Worm (Caenorhabditis elegans) whole organism, L4 larva: Measurements from ENCODE around the gene slc-36.2.

Experiments used
- D1046.2 ChIP-seq: fragments of 200-800 bp; sonication (Bioruptor generic); IDR thresholded peaks from 2 replicates; pipeline ENCODE4 v1.3.6; 2022; ENCODE audit warnings: missing genetic modification characterization, missing compliant biosample characterization
- F10B5.3 ChIP-seq: sonication (generic microtip); optimal IDR thresholded peaks from 2 replicates; lab custom pipeline; 2016; ENCODE audit warnings: mild to moderate bottlenecking, missing genetic modification characterization, missing compliant biosample characterization
- ZK337.2 ChIP-seq: fragments of 200-800 bp; sonication (Bioruptor generic); IDR thresholded peaks from 2 replicates; pipeline ENCODE4 v1.3.6; 2022; ENCODE audit warnings: missing genetic modification reagents, missing genetic modification characterization, missing compliant biosample characterization
- aha-1 ChIP-seq: fragments of 150-350 bp; peaks from one replicate; lab custom pipeline; 2014; ENCODE audit warnings: missing biosample characterization, missing genetic modification characterization
- ama-1 ChIP-seq: fragments of 150-350 bp; optimal IDR thresholded peaks from 2 replicates; lab custom pipeline; 2014; ENCODE audit warnings: inconsistent platforms, mixed read lengths
- arid-1 ChIP-seq: fragments of 200-800 bp; sonication (Bioruptor generic); conservative IDR thresholded peaks from 2 replicates; pipeline ENCODE4 v1.3.6; 2022; ENCODE audit warnings: missing genetic modification reagents, missing genetic modification characterization, missing compliant biosample characterization
- ceh-20 ChIP-seq: fragments of 200-800 bp; sonication (Bioruptor generic); IDR thresholded peaks from 2 replicates; pipeline ENCODE4 v1.3.6; 2022; ENCODE audit warnings: missing genetic modification reagents, missing genetic modification characterization, missing compliant biosample characterization
- ceh-82 ChIP-seq: sonication (generic microtip); optimal IDR thresholded peaks from 2 replicates; lab custom pipeline; 2017; ENCODE audit warnings: missing biosample characterization, missing genetic modification characterization
- ces-1 ChIP-seq: fragments of 150-350 bp; sonication (generic microtip); optimal IDR thresholded peaks from 4 replicates; lab custom pipeline; 2014; ENCODE audit warnings: missing biosample characterization, missing genetic modification reagents, missing genetic modification characterization
- cey-2 ChIP-seq: sonication (generic microtip); optimal IDR thresholded peaks from 3 replicates; lab custom pipeline; 2017; ENCODE audit warnings: missing genetic modification characterization, mild to moderate bottlenecking, missing compliant biosample characterization, antibody characterized with exemption, borderline replicate concordance; ENCODE audit not compliant: insufficient read depth
- dmd-6 ChIP-seq: fragments of 200-800 bp; sonication (Bioruptor generic); IDR thresholded peaks from 2 replicates; pipeline ENCODE4 v1.3.6; 2022; ENCODE audit warnings: missing genetic modification reagents, missing genetic modification characterization, missing compliant biosample characterization
- dmd-8 ChIP-seq: fragments of 200-800 bp; sonication (Bioruptor generic); IDR thresholded peaks from 2 replicates; pipeline ENCODE4 v1.3.6; 2022; ENCODE audit warnings: missing genetic modification characterization, missing compliant biosample characterization
- dpl-1 ChIP-seq: fragments of 150-350 bp; optimal IDR thresholded peaks from 2 replicates; lab custom pipeline; 2014; ENCODE audit warnings: missing biosample characterization, missing genetic modification reagents, missing genetic modification characterization
- hif-1 ChIP-seq, 2 experiments: sonication (generic microtip); optimal IDR thresholded peaks; 2 replicates each; lab custom pipeline; 2016 to 2017; ENCODE audit warnings: missing compliant biosample characterization in 2 of 2, missing genetic modification characterization in 2 of 2, missing genetic modification reagents in 2 of 2, missing genotype in 2 of 2, mild to moderate bottlenecking in 1 of 2
- hlh-11 ChIP-seq: fragments of 200-800 bp; sonication (Bioruptor generic); optimal IDR thresholded peaks from 2 replicates; lab custom pipeline; 2018; ENCODE audit warnings: mild to moderate bottlenecking, missing genetic modification characterization, missing compliant biosample characterization
- hlh-30 ChIP-seq: sonication (generic microtip); optimal IDR thresholded peaks from 2 replicates; lab custom pipeline; 2017; ENCODE audit warnings: antibody characterized with exemption, mild to moderate bottlenecking, missing genetic modification characterization, missing compliant biosample characterization; ENCODE audit not compliant: insufficient read depth
- hmg-1.1 ChIP-seq: fragments of 200-800 bp; sonication (Bioruptor generic); IDR thresholded peaks from 2 replicates; pipeline ENCODE4 v1.3.6; 2022; ENCODE audit warnings: missing genetic modification reagents, missing genetic modification characterization, missing compliant biosample characterization
- lin-13 ChIP-seq: fragments of 150-350 bp; optimal IDR thresholded peaks from 2 replicates; lab custom pipeline; 2014; ENCODE audit warnings: missing biosample characterization, missing genetic modification reagents, missing genetic modification characterization
- lin-15B ChIP-seq: fragments of 150-350 bp; sonication (generic microtip); optimal IDR thresholded peaks from 3 replicates; lab custom pipeline; 2014; ENCODE audit warnings: missing biosample characterization, missing genetic modification characterization
- lin-38 ChIP-seq: fragments of 200-800 bp; sonication (Bioruptor generic); IDR thresholded peaks from 2 replicates; pipeline ENCODE4 v1.3.6; 2022; ENCODE audit warnings: missing genetic modification reagents, missing genetic modification characterization, missing compliant biosample characterization
- lsy-2 ChIP-seq, 2 experiments: fragments of 150-350 bp in 1 of 2; sonication (generic microtip) in 1 of 2; optimal IDR thresholded peaks; 2 replicates each; lab custom pipeline; 2014 to 2017; ENCODE audit warnings: missing biosample characterization in 2 of 2, missing genetic modification characterization in 2 of 2
- mdl-1 ChIP-seq, 2 experiments: fragments of 150-350 bp in 1 of 2; sonication (generic microtip) in 1 of 2; optimal IDR thresholded peaks; 2 replicates each; lab custom pipeline; 2014 to 2017; ENCODE audit warnings: missing biosample characterization in 2 of 2, missing genetic modification characterization in 2 of 2
- mdt-29 ChIP-seq: fragments of 200-800 bp; sonication (Bioruptor generic); IDR thresholded peaks from 2 replicates; pipeline ENCODE4 v1.3.6; 2022; ENCODE audit warnings: missing genetic modification reagents, missing genetic modification characterization, missing compliant biosample characterization
- mep-1 ChIP-seq: fragments of 150-350 bp; sonication (generic microtip); optimal IDR thresholded peaks from 3 replicates; lab custom pipeline; 2014; ENCODE audit warnings: missing biosample characterization, missing genetic modification characterization
- mes-2 ChIP-seq: sonication (generic microtip); optimal IDR thresholded peaks from 2 replicates; lab custom pipeline; 2016; ENCODE audit warnings: missing genotype, mild to moderate bottlenecking, missing genetic modification characterization, missing compliant biosample characterization; ENCODE audit not compliant: poor library complexity, severe bottlenecking
- mxl-3 ChIP-seq: fragments of 200-800 bp; sonication (Bioruptor generic); optimal IDR thresholded peaks from 2 replicates; lab custom pipeline; 2018; ENCODE audit warnings: mild to moderate bottlenecking, missing genetic modification characterization, missing compliant biosample characterization
- nhr-102 ChIP-seq: sonication (generic microtip); optimal IDR thresholded peaks from 2 replicates; lab custom pipeline; 2016; ENCODE audit warnings: mild to moderate bottlenecking, missing genetic modification characterization, moderate library complexity, missing compliant biosample characterization
- nhr-25 ChIP-seq: sonication (generic microtip); optimal IDR thresholded peaks from 2 replicates; lab custom pipeline; 2017; ENCODE audit warnings: missing genetic modification characterization, mild to moderate bottlenecking, missing compliant biosample characterization, antibody characterized with exemption, moderate library complexity, borderline replicate concordance; ENCODE audit not compliant: insufficient read depth
- nhr-28 ChIP-seq: fragments of 150-350 bp; optimal IDR thresholded peaks from 2 replicates; lab custom pipeline; 2014; ENCODE audit warnings: missing biosample characterization, missing genetic modification characterization
- nhr-41 ChIP-seq: fragments of 200-800 bp; sonication (Bioruptor generic); IDR thresholded peaks from 2 replicates; pipeline ENCODE4 v1.3.6; 2022; ENCODE audit warnings: missing genetic modification reagents, missing genetic modification characterization, missing compliant biosample characterization
- nhr-42 ChIP-seq: fragments of 200-800 bp; sonication (Bioruptor generic); IDR thresholded peaks from 2 replicates; pipeline ENCODE4 v1.3.6; 2022; ENCODE audit warnings: missing genetic modification characterization, missing compliant biosample characterization
- nhr-77 ChIP-seq: fragments of 150-350 bp; optimal IDR thresholded peaks from 2 replicates; lab custom pipeline; 2014; ENCODE audit warnings: missing biosample characterization, missing genetic modification characterization
- rbr-2 ChIP-seq: sonication (generic microtip); optimal IDR thresholded peaks from 2 replicates; lab custom pipeline; 2016; ENCODE audit warnings: missing genotype, missing genetic modification characterization, missing compliant biosample characterization
- sdz-12 ChIP-seq: fragments of 200-800 bp; sonication (Bioruptor generic); optimal IDR thresholded peaks from 2 replicates; lab custom pipeline; 2018; ENCODE audit warnings: mild to moderate bottlenecking, missing genetic modification characterization, missing compliant biosample characterization
- set-16 ChIP-seq: fragments of 200-800 bp; sonication (Bioruptor generic); IDR thresholded peaks from 2 replicates; pipeline ENCODE4 v1.3.6; 2022; ENCODE audit warnings: missing genetic modification reagents, missing genetic modification characterization, missing compliant biosample characterization
- snpc-1.2 ChIP-seq: fragments of 200-800 bp; sonication (Bioruptor generic); IDR thresholded peaks from 2 replicates; pipeline ENCODE4 v1.3.6; 2022; ENCODE audit warnings: missing genetic modification reagents, missing genetic modification characterization, missing compliant biosample characterization
- snpc-4 ChIP-seq: fragments of 150-350 bp; optimal IDR thresholded peaks from 2 replicates; lab custom pipeline; 2014; ENCODE audit warnings: missing biosample characterization, missing genetic modification characterization
- spr-3 ChIP-seq: fragments of 200-800 bp; sonication (Bioruptor generic); optimal IDR thresholded peaks from 2 replicates; lab custom pipeline; 2018; ENCODE audit warnings: mild to moderate bottlenecking, missing genetic modification characterization, missing compliant biosample characterization
- tra-1 ChIP-seq: fragments of 200-800 bp; sonication (Bioruptor generic); IDR thresholded peaks from 2 replicates; pipeline ENCODE4 v1.3.6; 2022; ENCODE audit warnings: missing genetic modification reagents, missing genetic modification characterization, missing compliant biosample characterization
- unc-130 ChIP-seq: sonication (generic microtip); optimal IDR thresholded peaks from 2 replicates; lab custom pipeline; 2016; ENCODE audit warnings: missing genetic modification reagents, missing genetic modification characterization, missing compliant biosample characterization
- vab-7 ChIP-seq: fragments of 200-800 bp; sonication (Bioruptor generic); IDR thresholded peaks from 2 replicates; pipeline ENCODE4 v1.3.6; 2022; ENCODE audit warnings: missing genetic modification reagents, missing genetic modification characterization, missing compliant biosample characterization
- zip-11 ChIP-seq: fragments of 200-800 bp; sonication (Bioruptor generic); IDR thresholded peaks from 2 replicates; pipeline ENCODE4 v1.3.6; 2022; ENCODE audit warnings: missing genetic modification characterization, missing compliant biosample characterization
- ztf-11 ChIP-seq: fragments of 150-350 bp; optimal IDR thresholded peaks from 2 replicates; lab custom pipeline; 2014; ENCODE audit warnings: missing biosample characterization, missing genetic modification characterization

slc-36.2 gene

ce11 chrII:522302-522701, at the start of gene slc-36.2:
Gene slc-36.2, plus strand, starts transcription at chrII:522602.
- TF ChIP-seq sdz-12 (GFP tag; lab: Kevin White, UChicago) (no peak), nhr-41 (GFP tag; lab: Robert Waterston, UW) (no peak), hlh-11 (tag; lab: Kevin White, UChicago) (no peak), ceh-82 (no peak)

DNA sequence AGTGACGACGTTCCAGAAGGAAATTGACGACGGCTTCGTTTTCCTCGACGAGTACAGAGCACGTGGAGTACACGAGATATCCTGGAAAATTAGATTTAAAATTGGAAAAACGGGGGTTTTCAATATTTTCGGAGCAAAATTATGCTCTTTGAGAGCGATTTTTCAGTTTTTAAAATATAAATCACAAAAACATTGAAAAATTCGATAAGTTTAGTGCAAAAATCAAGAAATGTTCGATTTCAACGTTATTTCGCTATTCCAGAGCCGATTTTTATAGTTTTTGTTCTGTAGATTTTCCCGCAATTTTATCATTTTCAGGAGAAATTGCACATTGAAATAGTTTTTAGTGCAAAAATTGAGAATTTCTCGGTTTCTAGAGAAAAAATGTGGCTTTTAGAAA, 49.2 kb upstream of the slc-36.2 start, which contains the start of gene W07E6.5:
Gene W07E6.5 (plus strand): TSS at position 301 of the 400 bp plus-strand sequence.
- TF ChIP-seq vab-7 (no peak), ces-1 (GFP tag; lab: Kevin White, UChicago) (no peak), hlh-11 (tag; lab: Kevin White, UChicago) (no peak), snpc-1.2 (GFP tag; lab: Robert Waterston, UW) (no peak), mdt-29 (GFP tag; lab: Robert Waterston, UW) (no peak), mdl-1 (tag; optimal IDR thresholded peaks at IDR 0.05; lab: Kevin White, UChicago) (no peak), lin-15B (tag; lab: Kevin White, UChicago) (no peak), dmd-8 (GFP tag; lab: Robert Waterston, UW) (no peak), nhr-42 (GFP tag; lab: Robert Waterston, UW) (no peak), F10B5.3 (tag; lab: Kevin White, UChicago) (no peak), arid-1 (GFP tag; lab: Robert Waterston, UW) (no peak), nhr-102 (tag; lab: Kevin White, UChicago) (no peak)

ce11 chrII:475312-475711, 47.1 kb upstream of the slc-36.2 start:
- TF ChIP-seq set-16 (GFP tag; lab: Robert Waterston, UW) (0 out of 2 replicates have a peak, but pooled peaks have one; percentile 9), ceh-20 (GFP tag; lab: Robert Waterston, UW) (no peak), spr-3 (GFP tag; lab: Kevin White, UChicago) (no peak), aha-1 (tag; lab: Kevin White, UChicago) (peak; percentile 94)

- no peak for TF ChIP-seq lin-15B (tag; lab: Kevin White, UChicago)
- peak; percentile 42 for TF ChIP-seq mxl-3 (GFP tag; lab: Kevin White, UChicago)
- TF ChIP-seq hmg-1.1 (GFP tag; lab: Robert Waterston, UW), result 0 out of 2 replicates have a peak, but pooled peaks have one; percentile 48
- no peak for TF ChIP-seq ztf-11 (tag; lab: Kevin White, UChicago)
- no peak for TF ChIP-seq snpc-4
- TF ChIP-seq dpl-1, result peak; percentile 40
- TF ChIP-seq mes-2 (tag; lab: Kevin White, UChicago), result peak; percentile 94
- peak in 1 of 2 experiments; percentile 62 for TF ChIP-seq lsy-2 (tag; optimal IDR thresholded peaks at IDR 0.05; lab: Kevin White, UChicago)
- TF ChIP-seq lin-13 (GFP tag; lab: Kevin White, UChicago), result peak; percentile 55
- TF ChIP-seq ceh-82, result no peak
- 0 out of 2 replicates have a peak, but pooled peaks have one; percentile 21 for TF ChIP-seq dmd-6
- TF ChIP-seq lin-38, result peak; percentile 94
- peak; percentile 5 for TF ChIP-seq hlh-30 (tag; lab: Kevin White, UChicago)
- no peak for TF ChIP-seq nhr-41 (GFP tag; lab: Robert Waterston, UW)
- TF ChIP-seq unc-130 (GFP tag; lab: Kevin White, UChicago), result peak; percentile 79
- no peak for TF ChIP-seq set-16 (GFP tag; lab: Robert Waterston, UW)
- no peak for TF ChIP-seq nhr-25 (tag; lab: Kevin White, UChicago)
- peak; percentile 4 for TF ChIP-seq nhr-77 (tag; lab: Kevin White, UChicago)
- 0 out of 2 replicates have a peak, but pooled peaks have one; percentile 11 for TF ChIP-seq ZK337.2 (GFP tag; lab: Robert Waterston, UW)
- TF ChIP-seq hif-1 (tag; optimal IDR thresholded peaks at IDR 0.05; lab: Kevin White, UChicago), result peak in 1 of 2 experiments; percentile 78
- peak; percentile 33 for TF ChIP-seq rbr-2
- no peak for TF ChIP-seq tra-1
- TF ChIP-seq nhr-28, result peak; percentile 35
- peak; percentile 1 for TF ChIP-seq hlh-11 (tag; lab: Kevin White, UChicago)
- peak; percentile 0 for TF ChIP-seq mep-1
- peak; percentile 79 for TF ChIP-seq D1046.2 (GFP tag; lab: Robert Waterston, UW)
- TF ChIP-seq zip-11 (GFP tag; lab: Robert Waterston, UW), result no peak
- no peak for TF ChIP-seq ama-1 (lab: Kevin White, UChicago)
- TF ChIP-seq cey-2, result no peak
Measured at ce11 chrII:475890-476420, 46.4 kb upstream of the slc-36.2 start, which contains the start of gene nsun-1. Gene nsun-1, minus strand, starts transcription at chrII:475940.
